Fruit fly (Drosophila melanogaster): ENCODE results near the gene Tsp66E.

DNA sequence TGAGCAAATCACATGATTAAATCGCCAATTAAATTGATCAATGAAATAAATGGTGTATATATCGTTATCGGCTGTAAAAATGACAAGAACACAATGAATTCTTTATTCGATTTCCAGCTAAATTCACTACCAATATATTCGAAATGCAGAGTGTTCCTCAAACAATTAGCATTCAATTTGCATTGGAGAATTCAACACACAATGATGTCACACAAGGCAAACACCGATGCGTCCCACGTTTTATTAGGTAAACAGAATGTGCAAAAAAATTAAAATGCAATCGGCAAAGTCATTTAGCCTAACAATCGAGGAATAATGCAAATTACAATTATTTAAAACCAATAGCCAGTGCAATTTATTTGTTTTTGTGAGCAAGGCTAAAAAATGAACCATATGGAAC is 33.9 kb upstream of the Tsp66E start:
- no peak for TF ChIP-seq Hr3 (GFP tag; optimal IDR thresholded peaks at IDR 0.05)
- TF ChIP-seq CG1529 (GFP tag; optimal IDR thresholded peaks at IDR 0.05): no peak
- no peak for TF ChIP-seq Antp (GFP tag; optimal IDR thresholded peaks at IDR 0.05)
- TF ChIP-seq nerfin-1 (tag; optimal IDR thresholded peaks at IDR 0.05): no peak
- TF ChIP-seq Mes4 (GFP tag; optimal IDR thresholded peaks at IDR 0.05): no peak
- TF ChIP-seq CG13624 (GFP tag; optimal IDR thresholded peaks at IDR 0.05): no peak
- no peak for TF ChIP-seq Mad (GFP tag; optimal IDR thresholded peaks at IDR 0.05)
- no peak for TF ChIP-seq CG16863 (GFP tag; optimal IDR thresholded peaks at IDR 0.05)
- TF ChIP-seq zen (tag; optimal IDR thresholded peaks at IDR 0.05): no peak
- no peak for TF ChIP-seq D19A (tag; optimal IDR thresholded peaks at IDR 0.05)
- no peak for TF ChIP-seq Lim3 (GFP tag; IDR thresholded peaks at IDR 0.05)
- TF ChIP-seq CG5180 (GFP tag; optimal IDR thresholded peaks at IDR 0.05): no peak
- TF ChIP-seq CG17385 (GFP tag; optimal IDR thresholded peaks at IDR 0.05): no peak
- no peak for TF ChIP-seq sqz (GFP tag; optimal IDR thresholded peaks at IDR 0.05)
